Worm (Caenorhabditis elegans) whole organism, midembryonic: ENCODE measurements around the gene F38A1.9.

ENCODE experiments used
- med-1 ChIP-seq: sonication (generic microtip); optimal IDR thresholded peaks from 2 replicates; lab custom pipeline; 2017; ENCODE audit warnings: missing genetic modification characterization, mild to moderate bottlenecking, missing compliant biosample characterization, antibody characterized with exemption, missing genetic modification reagents; ENCODE audit not compliant: insufficient read depth
- ref-1 ChIP-seq: fragments of 200-800 bp; sonication (Bioruptor generic); conservative IDR thresholded peaks from 2 replicates; pipeline ENCODE4 v1.3.6; 2022; ENCODE audit warnings: missing genetic modification reagents, missing genetic modification characterization, missing compliant biosample characterization
- tab-1 ChIP-seq: fragments of 200-800 bp; sonication (Bioruptor generic); IDR thresholded peaks from 2 replicates; pipeline ENCODE4 v1.3.6; 2022; ENCODE audit warnings: missing genetic modification characterization, missing compliant biosample characterization

DNA sequence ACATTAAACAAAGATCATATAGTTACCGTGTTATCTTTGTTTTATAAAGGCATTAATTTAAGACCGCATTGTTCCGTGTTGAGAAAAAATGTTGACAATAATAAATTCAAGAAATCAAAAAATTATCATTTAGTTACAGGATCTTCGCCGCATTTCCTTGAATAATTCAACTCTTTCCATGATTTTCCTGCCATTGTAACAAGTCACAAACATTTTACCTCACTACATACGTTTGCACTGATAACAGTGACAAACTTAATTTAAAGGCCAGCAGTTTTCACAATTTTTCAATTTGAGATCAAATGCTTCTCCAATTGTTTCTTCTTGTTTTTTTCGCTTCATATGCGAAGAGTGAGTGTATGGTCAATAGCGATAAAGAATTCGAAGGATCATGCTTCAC is 15.9 kb upstream of the F38A1.9 start, which contains the start of gene clec-169:
- TF ChIP-seq tab-1 (no peak), ref-1 (no peak), med-1 (no peak)
